Fruit fly (Drosophila melanogaster): Measurements from ENCODE around the gene CG14441.

CG14441 gene

DNA sequence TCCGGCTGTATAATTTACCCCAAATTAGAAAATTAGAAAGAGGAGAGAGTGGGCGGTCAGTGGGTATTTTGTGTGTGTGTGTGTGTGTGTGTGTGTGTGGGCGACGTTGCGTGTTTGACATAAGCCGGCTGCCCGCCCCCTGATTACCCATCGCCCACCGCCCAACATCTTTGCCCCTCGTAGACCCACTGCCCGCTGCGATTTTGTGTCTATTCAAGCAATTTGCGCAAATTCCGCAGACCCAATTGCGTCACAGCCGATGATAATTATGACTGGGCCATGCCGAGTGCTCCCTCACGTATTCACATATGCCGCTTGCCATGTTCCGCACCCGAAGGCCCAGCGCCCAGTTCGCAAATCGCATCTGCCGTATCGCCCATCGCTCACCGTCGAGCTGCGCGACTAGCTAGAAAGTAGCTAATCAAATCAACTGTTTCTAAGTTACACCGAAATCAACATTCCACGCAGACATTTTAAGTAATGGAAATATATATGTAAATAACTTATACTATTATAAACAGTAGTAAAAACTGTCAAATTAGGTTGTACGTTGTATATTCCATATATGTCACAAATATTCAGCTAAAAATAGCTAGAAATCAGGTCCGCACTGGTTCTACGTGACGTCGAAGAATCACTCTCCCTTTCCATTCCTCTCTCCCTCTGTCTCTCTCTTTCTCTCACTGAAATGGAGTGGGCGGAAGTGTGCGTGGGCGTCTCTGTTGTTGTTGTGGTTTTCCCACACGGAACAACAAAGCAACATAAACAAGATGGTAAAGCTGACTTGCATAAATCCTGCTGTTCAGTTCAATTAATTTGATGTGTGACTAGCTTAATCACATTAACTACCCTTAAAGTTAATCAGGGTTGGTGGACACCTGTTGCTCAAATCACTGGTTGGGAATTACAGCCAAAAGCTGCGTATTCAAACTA is 42.4 kb upstream of the CG14441 start (continued):
- TF ChIP-seq sens-2 (GFP tag; IDR thresholded peaks at IDR 0.05) (no peak), tx (GFP tag; optimal IDR thresholded peaks at IDR 0.05) (no peak), vvl (GFP tag; IDR thresholded peaks at IDR 0.05) (peak; percentile 52), ERR (GFP tag; optimal IDR thresholded peaks at IDR 0.05) (no peak), sr (GFP tag; IDR thresholded peaks at IDR 0.05) (peak; percentile 96), schlank (tag; optimal IDR thresholded peaks at IDR 0.05) (peak; percentile 37), pros (GFP tag; optimal IDR thresholded peaks at IDR 0.05) (no peak), bcd (GFP tag; optimal IDR thresholded peaks at IDR 0.05) (peak; percentile 3), eyg (GFP tag; optimal IDR thresholded peaks at IDR 0.05) (no peak), Dip3 (GFP tag; optimal IDR thresholded peaks at IDR 0.05) (no peak), cwo (GFP tag; optimal IDR thresholded peaks at IDR 0.05) (peak; percentile 52), CG12104 (GFP tag; optimal IDR thresholded peaks at IDR 0.05) (no peak), mld (GFP tag; IDR thresholded peaks at IDR 0.05; ENCODE audit: partially characterized antibody) (no peak), CG11696 (GFP tag; IDR thresholded peaks at IDR 0.05) (no peak), B-H1 (GFP tag; IDR thresholded peaks at IDR 0.05) (no peak; the same call in 2 of the 3 replicates), CG3838 (GFP tag; optimal IDR thresholded peaks at IDR 0.05) (no peak), Xbp1 (GFP tag; optimal IDR thresholded peaks at IDR 0.05) (no peak), Doc2 (GFP tag; IDR thresholded peaks at IDR 0.05) (no peak), CG8924 (tag; optimal IDR thresholded peaks at IDR 0.05) (peak; percentile 55), Nf-YB (GFP tag; optimal IDR thresholded peaks at IDR 0.05) (peak; percentile 33), lola (GFP tag; optimal IDR thresholded peaks at IDR 0.05) (peak in 1 of 3 experiments; percentile 28), CG10959 (GFP tag; IDR thresholded peaks at IDR 0.05) (no peak), Xrp1 (GFP tag; IDR thresholded peaks at IDR 0.05) (peak; percentile 63), Bgb (GFP tag; IDR thresholded peaks at IDR 0.05; ENCODE audit: partially characterized antibody) (no peak), CG11560 (tag; IDR thresholded peaks at IDR 0.05) (no peak), klu (GFP tag; IDR thresholded peaks at IDR 0.05) (peak; percentile 45), CG8281 (tag; optimal IDR thresholded peaks at IDR 0.05) (no peak), CTCF (GFP tag; optimal IDR thresholded peaks at IDR 0.05) (no peak), CG4282 (GFP tag; optimal IDR thresholded peaks at IDR 0.05) (no peak), CG11398 (GFP tag; optimal IDR thresholded peaks at IDR 0.05) (no peak), CG14710 (tag; optimal IDR thresholded peaks at IDR 0.05) (peak; percentile 32), danr (GFP tag; IDR thresholded peaks at IDR 0.05) (no peak), Opbp (GFP tag; IDR thresholded peaks at IDR 0.05; ENCODE audit: partially characterized antibody) (no peak), CG10209 (GFP tag; optimal IDR thresholded peaks at IDR 0.05) (peak; percentile 39), CrebB (tag; optimal IDR thresholded peaks at IDR 0.05) (peak; percentile 67), abd-A (tag; optimal IDR thresholded peaks at IDR 0.05) (peak; percentile 47), NK7.1 (GFP tag; optimal IDR thresholded peaks at IDR 0.05) (no peak), CG15269 (tag; optimal IDR thresholded peaks at IDR 0.05) (peak; percentile 47), vnd (GFP tag; IDR thresholded peaks at IDR 0.05; ENCODE audit: partially characterized antibody) (no peak), CG2678 (tag; optimal IDR thresholded peaks at IDR 0.05) (peak; percentile 75), hbn (GFP tag; IDR thresholded peaks at IDR 0.05; ENCODE audit: partially characterized antibody) (no peak), Elba2 (GFP tag; optimal IDR thresholded peaks at IDR 0.05) (no peak), Kr (GFP tag; optimal IDR thresholded peaks at IDR 0.05) (no peak), toy (GFP tag; IDR thresholded peaks at IDR 0.05) (no peak), HmgZ (tag; optimal IDR thresholded peaks at IDR 0.05) (peak; percentile 55), CG12659 (GFP tag; optimal IDR thresholded peaks at IDR 0.05) (peak; percentile 30), lab (GFP tag; optimal IDR thresholded peaks at IDR 0.05) (peak; percentile 56), Lhr (GFP tag; optimal IDR thresholded peaks at IDR 0.05) (no peak), CG6175 (GFP tag; IDR thresholded peaks at IDR 0.05) (0 out of 3 replicates have a peak, but pooled peaks have one; percentile 10)

All from whole organism, embryonic.